Fruit fly (Drosophila melanogaster) whole organism, embryonic: ENCODE measurements around the gene CG1273.

Source experiments
- Ada2b ChIP-seq: fragments of 200-800 bp; sonication (Bioruptor generic); IDR thresholded peaks from 2 replicates; pipeline ENCODE4 v1.3.6; 2022; ENCODE audit warnings: missing biosample characterization, missing genetic modification characterization
- CG1024 ChIP-seq: fragments of 200-800 bp; sonication (Bioruptor generic); IDR thresholded peaks from 2 replicates; pipeline ENCODE4 v1.3.6; 2022; ENCODE audit warnings: missing biosample characterization, missing genetic modification characterization
- CG11398 ChIP-seq: fragments of 200-800 bp; sonication (Bioruptor generic); optimal IDR thresholded peaks from 2 replicates; lab custom pipeline; 2016; ENCODE audit warnings: missing biosample characterization, missing genetic modification characterization
- CG14667 ChIP-seq: fragments of 200-800 bp; sonication (Bioruptor generic); IDR thresholded peaks from 2 replicates; pipeline ENCODE4 v1.3.6; 2022; ENCODE audit warnings: missing biosample characterization, missing genetic modification characterization
- CG15269 ChIP-seq: fragments of 200-800 bp; sonication (Bioruptor generic); optimal IDR thresholded peaks from 2 replicates; lab custom pipeline; 2018; ENCODE audit warnings: missing biosample characterization, mild to moderate bottlenecking, missing genetic modification characterization, moderate library complexity
- CG15601 ChIP-seq: fragments of 200-800 bp; sonication (Bioruptor generic); optimal IDR thresholded peaks from 3 replicates; lab custom pipeline; 2019; ENCODE audit warnings: missing biosample characterization, mild to moderate bottlenecking, missing genetic modification characterization, moderate library complexity
- CG1602 ChIP-seq: fragments of 200-800 bp; sonication (Bioruptor generic); optimal IDR thresholded peaks from 3 replicates; lab custom pipeline; 2016; ENCODE audit warnings: missing biosample characterization, missing genetic modification characterization
- CG17186 ChIP-seq: fragments of 200-800 bp; sonication (Bioruptor generic); optimal IDR thresholded peaks from 3 replicates; lab custom pipeline; 2017; ENCODE audit warnings: missing biosample characterization, missing genetic modification reagents, missing genetic modification characterization
- CG17359 ChIP-seq: fragments of 200-800 bp; sonication (Bioruptor generic); optimal IDR thresholded peaks from 3 replicates; lab custom pipeline; 2018; ENCODE audit warnings: missing biosample characterization, mild to moderate bottlenecking, missing genetic modification characterization, moderate library complexity
- CG18476 ChIP-seq: fragments of 200-800 bp; sonication (Bioruptor generic); optimal IDR thresholded peaks from 2 replicates; lab custom pipeline; 2016; ENCODE audit warnings: missing biosample characterization, mild to moderate bottlenecking, missing genetic modification characterization
- CG2129 ChIP-seq: fragments of 200-800 bp; sonication (Bioruptor generic); IDR thresholded peaks from 2 replicates; pipeline ENCODE4 v1.3.6; 2022; ENCODE audit warnings: missing biosample characterization, missing genetic modification characterization; ENCODE audit not compliant: partially characterized antibody
- CG2875 ChIP-seq: fragments of 200-800 bp; sonication (Bioruptor generic); optimal IDR thresholded peaks from 2 replicates; lab custom pipeline; 2017; ENCODE audit warnings: missing biosample characterization, mild to moderate bottlenecking, missing genetic modification characterization, missing genetic modification reagents
- CG34422 ChIP-seq: fragments of 200-800 bp; sonication (Bioruptor generic); IDR thresholded peaks from 3 replicates; pipeline ENCODE4 v1.3.6; 2022; ENCODE audit warnings: missing biosample characterization, missing genetic modification characterization
- CG3995 ChIP-seq: fragments of 200-800 bp; sonication (Bioruptor generic); optimal IDR thresholded peaks from 3 replicates; lab custom pipeline; 2016; ENCODE audit warnings: missing biosample characterization, missing genetic modification characterization
- CG4328 ChIP-seq: fragments of 200-800 bp; sonication (Bioruptor generic); optimal IDR thresholded peaks from 3 replicates; lab custom pipeline; 2017; ENCODE audit warnings: missing biosample characterization, missing genetic modification reagents, missing genetic modification characterization
- CG4404 ChIP-seq: fragments of 200-800 bp; sonication (Bioruptor generic); IDR thresholded peaks from 2 replicates; pipeline ENCODE4 v1.3.6; 2022; ENCODE audit warnings: missing biosample characterization, missing genetic modification characterization
- CG5245 ChIP-seq: fragments of 200-800 bp; sonication (Bioruptor generic); optimal IDR thresholded peaks from 3 replicates; lab custom pipeline; 2016; ENCODE audit warnings: missing biosample characterization, missing genetic modification characterization
- CG6791 ChIP-seq: fragments of 200-800 bp; sonication (Bioruptor generic); IDR thresholded peaks from 3 replicates; pipeline ENCODE4 v1.3.6; 2022; ENCODE audit warnings: missing biosample characterization, missing genetic modification characterization; ENCODE audit not compliant: partially characterized antibody
- CG7271 ChIP-seq: fragments of 200-800 bp; sonication (Bioruptor generic); optimal IDR thresholded peaks from 2 replicates; lab custom pipeline; 2018; ENCODE audit warnings: missing biosample characterization, mild to moderate bottlenecking, missing genetic modification characterization, moderate library complexity
- D19A ChIP-seq: fragments of 200-800 bp; optimal IDR thresholded peaks from 3 replicates; lab custom pipeline; 2019; ENCODE audit warnings: missing biosample characterization, mild to moderate bottlenecking, missing genetic modification characterization, moderate library complexity
- Deaf1 ChIP-seq: fragments of 200-800 bp; optimal IDR thresholded peaks from 3 replicates; lab custom pipeline; 2019; ENCODE audit warnings: missing biosample characterization, mild to moderate bottlenecking, missing genetic modification characterization, moderate library complexity
- Dek ChIP-seq: fragments of 200-800 bp; sonication (Bioruptor generic); optimal IDR thresholded peaks from 3 replicates; lab custom pipeline; 2019; ENCODE audit warnings: missing biosample characterization, mild to moderate bottlenecking, missing genetic modification characterization, moderate library complexity
- Ets65A ChIP-seq: fragments of 200-800 bp; sonication (Bioruptor generic); peaks from one replicate; lab custom pipeline; 2016; ENCODE audit warnings: missing biosample characterization, missing genetic modification characterization
- MTF-1 ChIP-seq: fragments of 200-800 bp; sonication (Bioruptor generic); optimal IDR thresholded peaks from 2 replicates; lab custom pipeline; 2018; ENCODE audit warnings: missing biosample characterization, mild to moderate bottlenecking, missing genetic modification characterization, borderline replicate concordance
- Myb ChIP-seq: fragments of 200-800 bp; sonication (Bioruptor generic); optimal IDR thresholded peaks from 2 replicates; lab custom pipeline; 2016; ENCODE audit warnings: missing biosample characterization, missing genetic modification characterization
- NC2α ChIP-seq: fragments of 200-800 bp; sonication (Bioruptor generic); optimal IDR thresholded peaks from 2 replicates; lab custom pipeline; 2016; ENCODE audit warnings: missing biosample characterization, missing genetic modification characterization
- NfI ChIP-seq: fragments of 200-800 bp; sonication (Bioruptor generic); optimal IDR thresholded peaks from 3 replicates; lab custom pipeline; 2018; ENCODE audit warnings: missing biosample characterization, mild to moderate bottlenecking, missing genetic modification characterization, moderate library complexity
- Opbp ChIP-seq: fragments of 200-800 bp; sonication (Bioruptor generic); IDR thresholded peaks from 3 replicates; pipeline ENCODE4 v1.3.6; 2022; ENCODE audit warnings: missing biosample characterization, missing genetic modification characterization; ENCODE audit not compliant: partially characterized antibody
- PHDP ChIP-seq: fragments of 200-800 bp; sonication (Bioruptor generic); optimal IDR thresholded peaks from 3 replicates; lab custom pipeline; 2018; ENCODE audit warnings: missing biosample characterization, mild to moderate bottlenecking, missing genetic modification characterization, moderate library complexity
- TFAM ChIP-seq: fragments of 200-800 bp; sonication (Bioruptor generic); optimal IDR thresholded peaks from 2 replicates; lab custom pipeline; 2017; ENCODE audit warnings: missing biosample characterization, missing genetic modification characterization, inconsistent platforms
- br ChIP-seq: fragments of >200 bp; optimal IDR thresholded peaks from 2 replicates; lab custom pipeline; 2017
- caup ChIP-seq: fragments of 200-800 bp; sonication (Bioruptor generic); optimal IDR thresholded peaks from 3 replicates; lab custom pipeline; 2017; ENCODE audit warnings: missing biosample characterization, mild to moderate bottlenecking, missing genetic modification characterization, moderate library complexity; ENCODE audit not compliant: severe bottlenecking
- chn ChIP-seq: fragments of 200-800 bp; sonication (Bioruptor generic); optimal IDR thresholded peaks from 2 replicates; lab custom pipeline; 2016; ENCODE audit warnings: missing biosample characterization, missing genetic modification characterization
- dati ChIP-seq: fragments of 200-800 bp; sonication (Bioruptor generic); IDR thresholded peaks from 2 replicates; pipeline ENCODE4 v1.3.6; 2022; ENCODE audit warnings: missing biosample characterization, missing genetic modification characterization
- disco-r ChIP-seq: fragments of 200-800 bp; sonication (Bioruptor generic); optimal IDR thresholded peaks from 2 replicates; lab custom pipeline; 2016; ENCODE audit warnings: missing biosample characterization, missing genetic modification characterization
- dysf ChIP-seq: fragments of 200-800 bp; sonication (Bioruptor generic); IDR thresholded peaks from 3 replicates; pipeline ENCODE4 v1.3.6; 2022; ENCODE audit warnings: missing biosample characterization, missing genetic modification characterization
- fru ChIP-seq: fragments of >200 bp; optimal IDR thresholded peaks from 2 replicates; lab custom pipeline; 2017
- gfzf ChIP-seq: fragments of 200-800 bp; sonication (Bioruptor generic); optimal IDR thresholded peaks from 2 replicates; lab custom pipeline; 2016; ENCODE audit warnings: missing biosample characterization, mild to moderate bottlenecking, missing genetic modification characterization, moderate library complexity
- hbn ChIP-seq: fragments of 200-800 bp; sonication (Bioruptor generic); IDR thresholded peaks from 2 replicates; pipeline ENCODE4 v1.3.6; 2022; ENCODE audit warnings: missing biosample characterization, missing genetic modification characterization; ENCODE audit not compliant: partially characterized antibody
- ind ChIP-seq: fragments of 200-800 bp; sonication (Bioruptor generic); optimal IDR thresholded peaks from 3 replicates; lab custom pipeline; 2016; ENCODE audit warnings: missing biosample characterization, missing genetic modification characterization
- insv ChIP-seq, 2 experiments: fragments of 200-800 bp; sonication (Bioruptor generic); optimal IDR thresholded peaks; 3 replicates each; lab custom pipeline; 2016 to 2018; ENCODE audit warnings: missing biosample characterization in 2 of 2, missing genetic modification characterization in 2 of 2
- kah ChIP-seq: fragments of 200-800 bp; sonication (Bioruptor generic); optimal IDR thresholded peaks from 2 replicates; lab custom pipeline; 2018; ENCODE audit warnings: missing biosample characterization, mild to moderate bottlenecking, missing genetic modification characterization
- lola ChIP-seq, 3 experiments: fragments of >200 bp in 2 of 3; fragments of 200-800 bp in 1 of 3; sonication (Bioruptor generic) in 1 of 3; optimal IDR thresholded peaks; 2 replicates each; lab custom pipeline; 2017 to 2019; ENCODE audit warnings: missing biosample characterization in 3 of 3, missing genetic modification characterization in 3 of 3, mild to moderate bottlenecking in 1 of 3, moderate library complexity in 1 of 3
- prd ChIP-seq, 3 experiments: fragments of >200 bp in 2 of 3; fragments of 200-800 bp in 1 of 3; sonication (Bioruptor generic) in 1 of 3; optimal IDR thresholded peaks in 2 of 3; IDR thresholded peaks in 1 of 3; 2 replicates in 2 of 3; 3 replicates in 1 of 3; pipeline versions ENCODE4 v1.3.6 to Lab custom; 2017 to 2022; ENCODE audit warnings: missing biosample characterization in 1 of 3, missing genetic modification characterization in 1 of 3
- row ChIP-seq: fragments of 200-800 bp; sonication (Bioruptor generic); IDR thresholded peaks from 3 replicates; pipeline ENCODE4 v1.3.6; 2022; ENCODE audit warnings: missing biosample characterization, missing genetic modification characterization
- sens-2 ChIP-seq: fragments of 200-800 bp; sonication (Bioruptor generic); IDR thresholded peaks from 2 replicates; pipeline ENCODE4 v1.3.6; 2022; ENCODE audit warnings: missing biosample characterization, missing genetic modification characterization
- so ChIP-seq: fragments of 200-800 bp; sonication (Bioruptor generic); IDR thresholded peaks from 3 replicates; pipeline ENCODE4 v1.3.6; 2022; ENCODE audit warnings: missing biosample characterization, missing genetic modification characterization
- tx ChIP-seq: fragments of 200-800 bp; sonication (Bioruptor generic); optimal IDR thresholded peaks from 2 replicates; lab custom pipeline; 2016; ENCODE audit warnings: missing biosample characterization, missing genetic modification characterization
- z ChIP-seq: fragments of 200-800 bp; sonication (Bioruptor generic); IDR thresholded peaks from 3 replicates; pipeline ENCODE4 v1.3.6; 2022; ENCODE audit warnings: missing biosample characterization, missing genetic modification characterization

Gene CG1273

DNA sequence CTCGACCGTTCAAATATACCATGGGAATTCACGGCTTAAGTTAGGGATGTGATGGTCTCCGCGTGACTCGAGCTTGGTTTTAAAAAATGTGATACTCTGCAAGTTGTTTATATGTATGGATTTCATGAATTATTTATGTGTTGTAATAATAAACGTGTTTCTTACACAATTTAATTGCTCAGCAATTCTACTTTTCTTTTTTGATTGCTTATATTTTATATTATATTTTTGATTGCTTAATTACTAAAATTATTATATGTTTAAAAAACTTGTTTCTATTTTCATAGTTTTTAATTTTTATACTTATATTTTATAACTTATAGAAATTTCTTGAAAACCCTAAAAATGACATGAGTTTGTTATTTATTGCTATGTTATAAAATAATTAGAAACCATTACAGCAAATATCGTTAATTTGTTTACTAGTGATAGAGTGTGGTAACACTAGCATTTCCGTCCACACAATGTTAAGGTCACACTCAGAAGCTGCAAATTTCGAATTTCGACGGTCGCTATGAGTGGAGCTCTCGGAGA, 9.2 kb upstream of the CG1273 start, which contains the start of the genes ago and CG1265 (continued):
- peak; percentile 92 for TF ChIP-seq CG3995 (GFP tag; lab: Kevin White, UChicago)
- peak; percentile 18; the same call in 1 of the 2 replicates for TF ChIP-seq Ada2b (GFP tag; lab: Robert Waterston, UW)
- no peak for TF ChIP-seq CG11398
- TF ChIP-seq insv (GFP tag; optimal IDR thresholded peaks at IDR 0.05; lab: Kevin White, UChicago), result peak in 1 of 2 experiments; percentile 30
- TF ChIP-seq sens-2 (GFP tag; lab: Robert Waterston, UW), result peak; percentile 31; the same call in 1 of the 2 replicates
- no peak for TF ChIP-seq CG2875 (GFP tag; lab: Kevin White, UChicago)
- peak; percentile 73 for TF ChIP-seq gfzf (GFP tag; lab: Kevin White, UChicago)
- TF ChIP-seq NfI (GFP tag; lab: Kevin White, UChicago), result peak; percentile 49
- no peak for TF ChIP-seq CG4404 (GFP tag; lab: Robert Waterston, UW)
- no peak for TF ChIP-seq chn (GFP tag; lab: Kevin White, UChicago)
- TF ChIP-seq CG1602 (GFP tag; lab: Kevin White, UChicago), result peak; percentile 34
- peak; percentile 40; the same call in 1 of the 3 replicates for TF ChIP-seq dysf
- no peak for TF ChIP-seq CG7271 (tag; lab: Kevin White, UChicago)
- no peak for TF ChIP-seq Myb
- TF ChIP-seq lola (GFP tag; optimal IDR thresholded peaks at IDR 0.05; lab: Kevin White, UChicago), result peak in 1 of 3 experiments; percentile 52
- TF ChIP-seq tx (GFP tag; lab: Kevin White, UChicago), result no peak
- TF ChIP-seq dati (GFP tag; lab: Robert Waterston, UW), result 0 out of 2 replicates have a peak, but pooled peaks have one; percentile 19
- no peak for TF ChIP-seq NC2α (GFP tag; lab: Kevin White, UChicago)
- TF ChIP-seq disco-r, result no peak
- no peak for TF ChIP-seq CG18476
- peak; percentile 10 for TF ChIP-seq caup (GFP tag; lab: Kevin White, UChicago)
- peak; percentile 15 for TF ChIP-seq Dek
- no peak for TF ChIP-seq br (lab: Kevin White, UChicago)
- TF ChIP-seq Deaf1 (tag; lab: Kevin White, UChicago), result no peak
- TF ChIP-seq kah (GFP tag; lab: Kevin White, UChicago), result no peak
- TF ChIP-seq fru (lab: Kevin White, UChicago), result no peak
- TF ChIP-seq ind (GFP tag; lab: Kevin White, UChicago), result peak; percentile 28
- peak; percentile 46; the same call in 1 of the 2 replicates for TF ChIP-seq CG14667 (GFP tag; lab: Robert Waterston, UW)
- peak; percentile 63 for TF ChIP-seq Ets65A (GFP tag; lab: Kevin White, UChicago)
- TF ChIP-seq so (GFP tag; lab: Robert Waterston, UW), result no peak
- TF ChIP-seq CG15269, result peak; percentile 52
- no peak for TF ChIP-seq prd (optimal IDR thresholded peaks at IDR 0.05; lab: Kevin White, UChicago)
- peak; percentile 42; the same call in 1 of the 3 replicates for TF ChIP-seq prd (GFP tag; IDR thresholded peaks at IDR 0.05; lab: Robert Waterston, UW)
- TF ChIP-seq CG6791, result peak; percentile 60
- TF ChIP-seq CG17186, result no peak
- TF ChIP-seq D19A (tag; lab: Kevin White, UChicago), result peak; percentile 62
- TF ChIP-seq hbn, result no peak
- no peak for TF ChIP-seq CG17359
- TF ChIP-seq CG5245, result no peak
- peak; percentile 87 for TF ChIP-seq row (GFP tag; lab: Robert Waterston, UW)
- 0 out of 2 replicates have a peak, but pooled peaks have one; percentile 11 for TF ChIP-seq CG2129 (GFP tag; lab: Robert Waterston, UW)
- TF ChIP-seq TFAM (GFP tag; lab: Kevin White, UChicago), result no peak
- peak; percentile 2 for TF ChIP-seq MTF-1 (GFP tag; lab: Kevin White, UChicago)
- TF ChIP-seq PHDP, result no peak
- no peak for TF ChIP-seq z
- TF ChIP-seq CG34422 (GFP tag; lab: Robert Waterston, UW), result peak; percentile 24; the same call in 2 of the 3 replicates
- TF ChIP-seq CG15601 (tag; lab: Kevin White, UChicago), result peak; percentile 46
- peak; percentile 75 for TF ChIP-seq CG4328 (GFP tag; lab: Kevin White, UChicago)
- TF ChIP-seq Opbp (GFP tag; lab: Robert Waterston, UW), result peak; percentile 43; the same call in 1 of the 3 replicates
- TF ChIP-seq CG1024 (GFP tag; lab: Robert Waterston, UW), result peak; percentile 32; the same call in 1 of the 2 replicates
